Worm (Caenorhabditis elegans): ENCODE measurements around the gene glb-24.

glb-24 gene

ce11 chrV:12885860-12886259 is at the start of gene glb-24:
Gene glb-24, minus strand, starts transcription at chrV:12885960.
- TF ChIP-seq unc-62 (GFP tag; optimal IDR thresholded peaks at IDR 0.05): no peak

DNA sequence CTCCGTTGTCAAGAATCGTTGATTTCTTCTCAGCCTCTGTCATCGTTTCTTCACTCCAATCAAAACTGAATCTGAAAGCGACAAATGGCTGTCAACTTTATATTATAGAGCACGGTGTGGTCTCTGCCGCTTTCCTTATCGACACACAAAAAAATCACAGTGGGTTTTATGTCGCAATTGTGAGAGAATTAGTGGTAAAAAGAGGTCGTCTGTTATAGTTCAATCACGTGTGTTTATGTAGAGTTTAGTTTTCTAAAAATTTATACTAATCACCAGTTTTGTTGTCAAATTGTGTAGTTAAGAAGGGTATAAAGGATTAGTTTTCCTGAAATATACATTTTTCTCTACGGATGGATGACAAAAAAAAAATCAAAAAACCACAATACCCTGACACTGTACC is 49.2 kb upstream of the glb-24 start, which contains the start of gene T16G1.7:
T16G1.7 (minus strand) TSS at position 137 of the 400 bp plus-strand sequence.
- TF ChIP-seq unc-62 (GFP tag; optimal IDR thresholded peaks at IDR 0.05): no peak

- TF ChIP-seq unc-62 (GFP tag; optimal IDR thresholded peaks at IDR 0.05): no peak
Observed at ce11 chrV:12933654-12934053, 47.9 kb upstream of the glb-24 start.

DNA sequence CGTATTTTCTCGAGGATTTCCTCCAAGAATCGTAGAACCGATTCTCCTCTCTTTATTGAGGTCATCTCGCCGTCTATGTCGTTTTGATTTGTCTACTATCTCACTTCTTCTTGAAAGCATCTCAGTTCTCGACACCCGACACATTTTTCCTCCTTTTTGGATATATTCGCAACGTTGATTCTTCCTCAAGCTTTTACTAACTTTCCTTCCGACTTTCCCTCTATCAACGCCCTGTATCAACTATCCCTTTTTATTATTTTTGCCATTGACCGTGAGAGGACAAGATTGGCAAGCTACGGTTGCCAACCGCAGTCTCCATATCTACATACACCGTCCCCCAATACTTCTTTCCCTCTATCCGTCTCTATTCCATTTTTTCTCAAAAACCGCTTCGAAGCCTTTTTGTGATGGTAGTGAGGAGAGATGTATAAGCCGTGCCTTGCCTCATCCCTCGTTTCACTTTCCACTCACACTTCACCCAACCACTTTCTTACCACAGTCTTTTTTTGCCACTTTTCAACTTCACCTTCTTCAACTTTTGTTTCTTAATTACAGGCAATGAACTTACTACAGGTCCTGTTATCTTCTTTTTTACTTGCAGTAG is 43.3 kb upstream of the glb-24 start, which contains the start of gene T16G1.2:
T16G1.2 (plus strand) TSS at position 554 of the 604 bp plus-strand sequence.
- TF ChIP-seq unc-62 (GFP tag; optimal IDR thresholded peaks at IDR 0.05): no peak

DNA sequence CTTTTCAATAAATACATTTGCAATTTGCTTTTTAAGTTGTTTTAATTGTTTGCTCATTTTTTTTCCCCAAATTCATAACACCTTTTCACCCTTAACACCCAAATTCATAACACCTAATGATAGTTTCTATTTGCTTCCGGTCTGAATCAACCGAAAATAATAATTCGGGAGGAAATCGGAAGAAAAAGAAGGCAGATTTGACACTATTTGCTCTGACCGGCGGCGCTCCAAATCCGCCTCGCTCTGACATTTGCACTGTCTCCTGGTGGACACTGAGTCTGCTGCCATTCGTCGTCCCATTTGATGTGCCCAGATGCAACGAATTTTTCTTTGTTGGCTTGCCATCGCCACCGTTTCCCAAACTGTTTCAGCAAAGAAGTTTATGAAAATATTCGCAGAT is 38.4 kb upstream of the glb-24 start, which contains the start of gene pqn-67:
pqn-67 (plus strand) TSS at position 301 of the 400 bp plus-strand sequence.
- TF ChIP-seq unc-62 (GFP tag; optimal IDR thresholded peaks at IDR 0.05): no peak

- TF ChIP-seq unc-62 (GFP tag; optimal IDR thresholded peaks at IDR 0.05): no peak
Observed at ce11 chrV:12922308-12922707, 36.5 kb upstream of the glb-24 start, which contains the start of gene dhrs-4. Gene dhrs-4, plus strand, starts transcription at chrV:12922608.

- TF ChIP-seq unc-62 (GFP tag; optimal IDR thresholded peaks at IDR 0.05): no peak
Observed at ce11 chrV:12921680-12922079, 35.9 kb upstream of the glb-24 start.

ce11 chrV:12919705-12920104 is 33.9 kb upstream of the glb-24 start, which contains the start of gene lipl-1:
Gene lipl-1, plus strand, starts transcription at chrV:12919986.
- no peak for TF ChIP-seq unc-62 (GFP tag; optimal IDR thresholded peaks at IDR 0.05)

ce11 chrV:12909544-12910157 is 23.9 kb upstream of the glb-24 start, which contains the start of gene nid-1:
Gene nid-1, plus strand, starts transcription at chrV:12910107.
- TF ChIP-seq unc-62 (GFP tag; optimal IDR thresholded peaks at IDR 0.05): no peak

DNA sequence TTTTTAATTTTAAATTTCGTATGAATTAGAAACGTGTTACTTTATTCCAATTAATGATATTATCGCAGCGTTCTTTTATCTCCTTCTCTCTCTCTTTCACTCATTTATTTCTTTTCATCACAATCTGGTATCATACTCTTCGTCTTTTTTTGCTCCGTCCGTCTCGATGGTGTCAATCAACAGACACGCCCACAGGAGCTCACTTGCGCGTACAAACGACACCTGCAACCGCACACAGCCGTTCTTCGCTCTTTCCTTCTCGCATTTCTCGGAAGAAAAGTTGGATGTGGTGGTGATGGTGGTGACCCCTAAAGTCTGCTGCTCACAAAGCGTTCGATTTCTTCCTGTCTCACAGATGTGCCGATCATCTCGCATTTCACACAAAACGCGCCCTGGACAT is 22.9 kb upstream of the glb-24 start:
- TF ChIP-seq unc-62 (GFP tag; optimal IDR thresholded peaks at IDR 0.05): no peak

DNA sequence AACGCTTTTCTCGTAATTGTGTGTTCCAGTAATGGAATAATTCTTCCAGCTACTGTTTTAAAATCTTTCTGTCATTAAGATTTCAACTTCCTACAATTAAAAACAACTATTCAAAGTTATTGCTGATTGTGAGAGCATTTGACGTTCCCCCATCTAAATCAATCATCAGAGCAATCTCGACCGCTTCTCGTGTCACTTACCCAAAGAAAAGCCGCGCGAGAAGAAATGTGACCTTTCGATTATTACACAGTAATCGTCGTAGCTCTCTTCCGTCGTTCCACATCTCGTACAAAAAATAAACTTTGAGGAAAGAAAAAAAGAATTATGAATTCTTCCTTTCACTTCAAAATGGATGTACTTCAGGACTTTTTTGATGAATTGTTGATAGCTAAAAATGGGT is 21.7 kb upstream of the glb-24 start:
- TF ChIP-seq unc-62 (GFP tag; optimal IDR thresholded peaks at IDR 0.05): no peak

ce11 chrV:12906732-12907131 is 21.0 kb upstream of the glb-24 start, which contains the start of gene ttr-29:
Gene ttr-29, minus strand, starts transcription at chrV:12906832.
- no peak for TF ChIP-seq unc-62 (GFP tag; optimal IDR thresholded peaks at IDR 0.05)

DNA sequence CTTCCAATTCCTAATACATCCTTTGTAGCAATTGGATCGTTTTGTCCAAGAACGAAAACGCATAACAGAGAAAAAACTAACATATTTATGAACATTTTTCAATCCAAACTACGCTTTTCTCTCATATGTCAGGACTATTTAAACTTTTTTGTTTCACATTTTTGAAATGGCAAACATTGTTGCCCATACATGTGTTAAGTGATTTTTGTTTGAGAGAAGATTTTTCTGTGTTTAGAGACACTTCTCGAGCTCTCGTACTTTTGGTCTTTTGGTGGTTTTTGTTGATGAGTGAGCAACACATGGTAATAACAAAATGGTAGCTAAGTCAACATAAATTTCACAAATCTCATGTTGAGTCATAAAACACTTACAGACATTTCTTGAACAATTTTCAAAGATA is 19.3 kb upstream of the glb-24 start, which contains the start of gene ttr-28:
ttr-28 (minus strand) TSS at position 101 of the 400 bp plus-strand sequence.
- no peak for TF ChIP-seq unc-62 (GFP tag; optimal IDR thresholded peaks at IDR 0.05)

DNA sequence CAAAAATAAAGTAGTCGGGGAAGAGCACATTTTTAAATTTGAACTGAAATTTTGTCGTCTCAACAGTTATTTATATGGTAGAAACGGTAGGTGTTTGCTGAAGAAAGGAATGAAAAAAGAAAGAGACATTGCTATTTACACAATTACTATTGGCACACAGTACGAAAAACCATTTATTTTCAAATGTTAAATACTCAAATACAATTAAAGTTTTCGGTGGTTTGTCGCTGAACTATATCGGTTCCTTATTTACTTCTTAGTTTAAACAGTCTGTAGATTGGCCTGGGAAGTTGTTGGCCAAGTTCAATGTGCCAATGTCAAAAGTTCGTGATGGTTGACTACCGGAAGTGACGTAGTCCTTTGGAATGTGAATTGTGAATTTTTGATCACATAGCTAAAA is 18.3 kb upstream of the glb-24 start, which contains the start of gene ttr-27:
ttr-27 (minus strand) TSS at position 45 of the 400 bp plus-strand sequence.
- TF ChIP-seq unc-62 (GFP tag; optimal IDR thresholded peaks at IDR 0.05): no peak

DNA sequence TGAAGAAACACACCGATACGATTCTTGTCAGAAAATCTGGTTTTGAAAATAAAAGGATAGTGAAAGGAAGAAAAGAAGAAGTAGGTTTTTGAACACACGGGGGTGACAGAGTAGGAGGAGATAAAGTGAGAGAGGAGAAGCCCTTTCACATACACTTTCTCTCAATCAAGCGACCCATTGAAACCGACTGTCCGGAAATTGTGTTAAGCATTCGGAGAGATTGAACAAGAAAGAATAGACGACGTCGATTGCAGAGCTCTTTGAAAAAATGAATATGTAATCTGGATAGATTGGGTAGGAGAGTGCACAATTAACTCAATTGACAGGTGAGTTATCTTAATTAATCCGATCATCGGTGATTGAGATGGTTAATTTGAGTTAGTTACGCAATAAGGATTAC is 15.5 kb upstream of the glb-24 start:
- no peak for TF ChIP-seq unc-62 (GFP tag; optimal IDR thresholded peaks at IDR 0.05)

DNA sequence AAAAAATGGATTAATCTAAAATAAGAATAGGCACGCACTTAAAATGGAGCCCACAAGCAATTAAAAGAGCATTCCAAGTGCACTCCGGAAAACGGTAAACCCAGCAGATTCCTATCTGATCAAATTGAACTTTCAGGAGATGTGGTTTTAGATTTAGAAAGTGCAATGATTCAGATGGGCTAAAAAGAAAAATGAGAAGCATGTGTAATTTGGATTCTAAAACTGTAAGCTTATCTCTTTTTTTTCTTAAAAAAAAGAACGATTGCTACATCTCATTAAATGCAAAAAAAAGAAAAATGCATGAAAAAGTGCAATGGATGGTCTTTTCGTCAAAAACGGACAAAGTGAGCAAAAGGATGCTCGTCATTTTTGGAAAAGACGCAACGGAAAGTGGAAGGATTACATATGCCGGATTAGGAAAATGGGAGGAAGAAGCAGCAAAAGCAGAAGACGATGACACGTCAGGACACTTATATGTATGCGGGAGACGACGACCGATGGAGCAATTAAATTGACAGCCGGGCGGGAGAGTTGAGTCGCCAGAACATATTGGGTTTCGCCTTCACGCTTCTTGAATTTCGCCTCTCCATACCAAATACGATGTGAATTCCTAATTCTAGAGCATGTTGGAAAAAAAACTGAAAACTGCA is 12.9 kb upstream of the glb-24 start:
- TF ChIP-seq unc-62 (GFP tag; optimal IDR thresholded peaks at IDR 0.05): no peak
